Fruit fly (Drosophila melanogaster): ENCODE measurements around the gene Elo68beta.

Elo68beta gene

DNA sequence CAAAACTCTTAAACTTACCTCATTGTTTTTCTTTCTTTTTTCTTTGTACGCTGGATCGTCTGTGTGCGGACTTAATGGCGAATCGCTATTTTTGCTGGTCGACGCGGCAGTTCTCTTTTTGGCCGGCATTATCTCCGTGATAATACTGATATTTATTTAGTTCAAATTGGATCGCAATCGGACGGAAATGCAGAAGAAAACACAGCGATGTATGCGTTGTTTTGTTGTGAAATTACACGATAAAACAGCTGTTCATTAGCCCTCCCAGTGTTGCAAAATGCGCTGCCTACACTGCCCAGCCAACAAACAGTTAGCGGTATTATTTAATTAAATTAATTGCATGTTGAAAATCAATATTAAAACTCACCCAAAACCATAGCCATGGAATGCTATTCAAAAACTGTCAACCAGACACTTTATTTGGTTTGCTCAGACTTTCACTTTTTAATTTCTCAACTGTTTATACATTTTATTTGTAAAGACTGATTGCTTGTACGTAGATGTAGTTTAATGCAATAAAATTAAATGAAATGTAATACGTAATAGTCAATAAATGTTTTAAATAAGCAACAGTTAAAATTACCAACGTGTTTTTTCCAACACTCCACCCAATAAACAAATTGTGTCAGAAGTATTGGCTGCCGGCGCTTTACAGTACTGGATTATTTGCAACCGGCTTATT, 3.4 kb downstream of the Elo68beta start, which contains the start of the genes Irbp18 and APP-BP1 (continued):
- peak; percentile 89 for TF ChIP-seq Atf6 (GFP tag; IDR thresholded peaks at IDR 0.05)
- peak; percentile 88 for TF ChIP-seq her (GFP tag; optimal IDR thresholded peaks at IDR 0.05)
- TF ChIP-seq Ets65A (GFP tag) = peak; percentile 99
- peak; percentile 68; the same call in 1 of the 2 replicates for TF ChIP-seq sim (GFP tag; IDR thresholded peaks at IDR 0.05)
- TF ChIP-seq CG7928 (GFP tag; optimal IDR thresholded peaks at IDR 0.05) = peak; percentile 69
- peak; percentile 87 for TF ChIP-seq CG14441 (GFP tag; IDR thresholded peaks at IDR 0.05)
- TF ChIP-seq CG3163 (GFP tag; optimal IDR thresholded peaks at IDR 0.05) = peak; percentile 80
- peak; percentile 84 for TF ChIP-seq CG9876 (GFP tag; optimal IDR thresholded peaks at IDR 0.05)
- no peak for TF ChIP-seq CG2129 (GFP tag; IDR thresholded peaks at IDR 0.05; ENCODE audit: partially characterized antibody)
- TF ChIP-seq vfl (GFP tag; optimal IDR thresholded peaks at IDR 0.05) = peak; percentile 93
- peak; percentile 78 for TF ChIP-seq salm (tag; optimal IDR thresholded peaks at IDR 0.05)
- peak; percentile 45 for TF ChIP-seq CG15073 (GFP tag; optimal IDR thresholded peaks at IDR 0.05)
- peak; percentile 84 for TF ChIP-seq sisA (GFP tag; IDR thresholded peaks at IDR 0.05)
- peak; percentile 84 to 92 for TF ChIP-seq bsh (GFP tag; optimal IDR thresholded peaks at IDR 0.05)
- TF ChIP-seq oc (tag; optimal IDR thresholded peaks at IDR 0.05) = peak; percentile 76
- TF ChIP-seq Asciz (GFP tag; optimal IDR thresholded peaks at IDR 0.05) = peak; percentile 89
- TF ChIP-seq sima (GFP tag; optimal IDR thresholded peaks at IDR 0.05) = peak; percentile 41
- peak; percentile 83 for TF ChIP-seq CrebB (tag; optimal IDR thresholded peaks at IDR 0.05)
- TF ChIP-seq zf30C (GFP tag; optimal IDR thresholded peaks at IDR 0.05) = peak; percentile 25
- peak; percentile 84 for TF ChIP-seq Gug (GFP tag; IDR thresholded peaks at IDR 0.05)
- TF ChIP-seq CG13123 (GFP tag; optimal IDR thresholded peaks at IDR 0.05) = peak; percentile 84
- peak; percentile 82 for TF ChIP-seq CG33557 (GFP tag; optimal IDR thresholded peaks at IDR 0.05)
- peak; percentile 94 for TF ChIP-seq CG7839 (tag; optimal IDR thresholded peaks at IDR 0.05)
- TF ChIP-seq CG7556 (GFP tag; optimal IDR thresholded peaks at IDR 0.05) = peak; percentile 96
- TF ChIP-seq maf-S (GFP tag; optimal IDR thresholded peaks at IDR 0.05) = peak; percentile 94
- peak; percentile 75 for TF ChIP-seq ttk (GFP tag; IDR thresholded peaks at IDR 0.05)
- peak; percentile 89 for TF ChIP-seq al (GFP tag; IDR thresholded peaks at IDR 0.05)
- peak; percentile 72 for TF ChIP-seq CG17612 (GFP tag; IDR thresholded peaks at IDR 0.05)
- TF ChIP-seq CG34376 (GFP tag; optimal IDR thresholded peaks at IDR 0.05) = peak; percentile 95
- TF ChIP-seq trem (tag; optimal IDR thresholded peaks at IDR 0.05) = peak; percentile 84
- peak; percentile 92 for TF ChIP-seq PHDP (tag; optimal IDR thresholded peaks at IDR 0.05)
- peak; percentile 96 for TF ChIP-seq Hmr (GFP tag; optimal IDR thresholded peaks at IDR 0.05)
- TF ChIP-seq hth (optimal IDR thresholded peaks at IDR 0.05) = no peak
- no peak for TF ChIP-seq dan (GFP tag; IDR thresholded peaks at IDR 0.05)
- peak; percentile 94 for TF ChIP-seq CG8924 (tag; optimal IDR thresholded peaks at IDR 0.05)
- peak; percentile 72 for TF ChIP-seq gsb (GFP tag; IDR thresholded peaks at IDR 0.05)
- TF ChIP-seq nmo (GFP tag; optimal IDR thresholded peaks at IDR 0.05) = peak; percentile 96
- TF ChIP-seq Dp (GFP tag; optimal IDR thresholded peaks at IDR 0.05) = peak; percentile 32
- TF ChIP-seq gt (GFP tag; IDR thresholded peaks at IDR 0.05) = peak; percentile 45; the same call in 1 of the 2 replicates
- 0 out of 2 replicates have a peak, but pooled peaks have one; percentile 11 for TF ChIP-seq Bgb (GFP tag; IDR thresholded peaks at IDR 0.05; ENCODE audit: partially characterized antibody)
- TF ChIP-seq ATbp (GFP tag; optimal IDR thresholded peaks at IDR 0.05) = peak; percentile 83
- TF ChIP-seq Scr (GFP tag; IDR thresholded peaks at IDR 0.05; ENCODE audit: partially characterized antibody) = no peak
- TF ChIP-seq onecut (GFP tag; IDR thresholded peaks at IDR 0.05) = peak; percentile 65
- peak; percentile 90 for TF ChIP-seq Blimp-1 (GFP tag; optimal IDR thresholded peaks at IDR 0.05)
- TF ChIP-seq CG14014 (GFP tag; IDR thresholded peaks at IDR 0.05) = peak; percentile 83
- TF ChIP-seq GATAe (GFP tag; conservative IDR thresholded peaks at IDR 0.05) = no peak; the same call in 1 of the 2 replicates
- TF ChIP-seq Sox100B (GFP tag; optimal IDR thresholded peaks at IDR 0.05) = peak; percentile 94
- peak; percentile 86 for TF ChIP-seq CG13894 (tag; optimal IDR thresholded peaks at IDR 0.05)
- TF ChIP-seq HLH54F (GFP tag; optimal IDR thresholded peaks at IDR 0.05) = peak; percentile 96
